Fruit fly (Drosophila melanogaster) whole organism: ENCODE measurements around the gene kin17.

ENCODE experiments used
- CG8478 ChIP-seq: fragments of >200 bp; optimal IDR thresholded peaks from 2 replicates; lab custom pipeline; 2018; ENCODE audit warnings: inconsistent platforms
- Dll ChIP-seq: fragments of >200 bp; optimal IDR thresholded peaks from 2 replicates; lab custom pipeline; 2017
- EcR ChIP-seq, 2 experiments: fragments of >200 bp; optimal IDR thresholded peaks; 2 replicates each; lab custom pipeline; 2017; ENCODE audit warnings: missing biosample characterization in 2 of 2, missing genetic modification characterization in 2 of 2, missing genetic modification reagents in 2 of 2
- pan ChIP-seq: fragments of >200 bp; optimal IDR thresholded peaks from 2 replicates; lab custom pipeline; 2017
- psq ChIP-seq: fragments of >200 bp; optimal IDR thresholded peaks from 2 replicates; lab custom pipeline; 2017
- usp ChIP-seq: fragments of >200 bp; optimal IDR thresholded peaks from 2 replicates; lab custom pipeline; 2017; ENCODE audit warnings: missing biosample characterization, missing genetic modification characterization, mixed read lengths

The kin17 gene

DNA sequence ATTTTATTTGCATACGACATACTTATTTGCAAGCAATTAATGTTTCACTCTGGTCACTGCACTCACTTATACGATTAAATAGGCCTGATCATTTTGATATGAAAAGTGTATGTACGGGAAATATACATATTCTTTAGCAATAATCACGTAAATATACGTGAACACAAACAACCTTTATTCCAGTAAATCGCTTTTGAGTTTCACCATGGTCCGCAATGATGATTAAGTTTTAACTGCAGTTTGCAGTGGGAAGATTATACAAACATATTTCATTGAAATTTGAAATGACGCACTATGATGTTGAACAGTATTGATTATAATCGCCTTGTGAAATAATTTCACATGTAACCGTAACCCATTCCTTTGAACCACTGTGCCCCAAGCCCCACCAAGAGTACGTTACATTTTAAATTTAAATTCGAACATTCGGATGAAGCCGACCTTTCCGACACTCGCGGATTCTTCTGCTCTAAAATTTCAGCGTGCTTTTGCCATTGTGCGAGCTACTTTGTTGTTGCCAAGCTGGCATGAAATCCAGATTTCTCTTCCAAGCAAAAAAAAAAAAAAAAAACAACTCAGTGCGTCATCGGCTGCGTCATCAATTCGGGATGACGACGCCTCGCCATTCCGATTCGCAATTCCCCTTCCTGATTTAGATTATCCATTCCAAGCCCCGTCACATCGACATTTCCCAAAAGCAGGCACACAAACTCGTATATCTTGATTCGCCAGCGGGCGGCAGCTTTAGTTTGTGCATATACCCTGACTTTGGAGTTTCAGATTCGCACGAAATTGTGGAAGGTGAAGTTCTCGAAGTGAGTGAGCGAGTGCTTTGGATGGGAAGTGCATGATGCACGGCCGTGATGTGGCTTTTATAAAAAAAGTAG is 47.1 kb downstream of the kin17 start:
- TF ChIP-seq pan (lab: Kevin White, UChicago) (no peak), psq (lab: Kevin White, UChicago) (no peak)

DNA sequence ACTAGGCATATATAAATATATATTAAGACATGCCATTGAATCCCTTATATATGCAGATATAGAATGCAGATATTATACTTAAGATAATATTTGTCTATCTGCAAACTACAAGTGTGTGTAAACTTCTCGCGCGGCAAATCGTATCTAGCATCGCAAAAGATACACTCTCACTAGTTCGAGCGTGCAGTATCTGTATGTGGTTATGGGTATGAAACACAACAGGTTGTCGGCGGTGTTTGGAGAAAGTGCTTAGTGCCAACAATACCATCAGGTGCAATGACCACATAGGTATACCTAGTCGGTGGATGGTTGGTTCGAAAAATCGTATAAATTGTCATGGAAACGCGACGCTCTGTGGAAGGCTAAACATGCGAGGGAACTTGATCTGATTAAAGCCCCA is 47.9 kb downstream of the kin17 start:
- TF ChIP-seq psq (lab: Kevin White, UChicago) (no peak), EcR (GFP tag; optimal IDR thresholded peaks at IDR 0.05; lab: Kevin White, UChicago) (peak in 1 of 2 experiments; percentile 35), CG8478 (no peak), usp (no peak), Dll (no peak), pan (lab: Kevin White, UChicago) (no peak)

DNA sequence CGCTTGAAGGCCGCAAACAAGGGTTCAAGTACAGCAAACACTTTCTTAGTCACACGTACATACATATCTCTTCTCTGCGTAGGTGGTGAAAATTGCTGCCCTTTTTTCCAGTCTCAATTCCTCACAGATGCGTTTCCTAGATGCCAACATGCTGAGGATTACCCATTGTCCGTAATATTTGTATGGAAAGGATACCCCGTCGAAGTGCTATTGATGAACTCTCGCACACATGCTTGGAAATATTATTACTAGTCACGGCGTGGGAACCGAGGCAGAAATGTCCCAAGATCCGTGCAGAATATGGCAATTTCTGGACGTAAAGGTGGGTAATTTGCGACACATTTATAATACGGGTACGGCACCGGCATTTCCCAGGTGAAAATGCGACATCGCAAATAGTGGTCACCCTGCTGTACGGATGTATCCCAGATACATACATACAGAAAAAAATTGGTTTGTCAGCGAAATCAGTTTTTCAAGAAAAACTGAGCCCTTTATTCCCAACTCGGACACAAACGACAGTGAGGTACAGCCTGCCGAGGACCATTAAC is 48.8 kb downstream of the kin17 start:
- TF ChIP-seq CG8478 (no peak), EcR (GFP tag; optimal IDR thresholded peaks at IDR 0.05; lab: Kevin White, UChicago) (no peak), Dll (no peak), usp (no peak), psq (lab: Kevin White, UChicago) (no peak), pan (lab: Kevin White, UChicago) (no peak)

DNA sequence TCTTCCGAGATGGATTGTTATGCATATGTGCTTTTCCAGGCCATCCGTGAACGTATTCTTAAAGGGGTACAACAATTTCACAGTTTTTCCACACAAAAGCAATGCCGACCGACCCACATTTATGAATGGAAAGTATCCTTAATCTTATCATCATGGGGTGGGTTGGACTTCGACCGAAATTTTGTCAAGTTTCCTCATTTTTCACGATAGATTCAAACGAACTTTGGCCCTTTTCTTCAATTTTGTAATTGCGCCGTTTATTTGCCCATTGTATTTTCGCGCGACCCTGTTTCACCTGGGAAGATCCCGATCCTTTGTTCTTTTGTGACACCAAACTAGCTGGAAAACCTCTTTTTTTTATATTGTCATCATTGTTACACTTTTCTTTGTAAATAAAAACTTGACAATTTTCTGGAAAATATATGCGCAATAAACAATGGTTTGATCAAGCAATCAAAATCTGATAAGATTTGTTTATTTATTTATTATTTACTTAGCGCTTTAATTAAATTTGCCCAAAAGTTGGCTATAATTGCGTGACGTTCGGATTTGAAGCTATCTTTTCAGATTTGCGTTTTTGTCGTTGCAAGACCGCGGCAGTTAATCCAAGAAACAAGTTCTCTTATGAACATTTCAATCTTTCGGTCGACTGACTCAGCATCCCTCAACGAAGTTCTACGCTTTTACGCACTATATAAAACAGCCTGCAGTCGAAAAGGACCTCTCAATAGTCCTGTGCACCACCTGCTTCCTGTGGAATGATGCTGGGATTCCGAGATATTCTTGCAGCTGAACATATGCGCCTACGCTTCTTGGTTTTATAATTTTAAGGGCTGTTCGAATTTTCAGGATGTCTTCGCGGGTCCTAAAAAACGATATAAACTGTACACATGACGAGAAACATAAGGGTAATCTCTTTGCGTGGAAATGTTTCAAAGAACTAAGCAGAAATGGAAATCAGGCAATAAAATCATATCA is 49.7 kb downstream of the kin17 start:
- no peak for TF ChIP-seq usp
- no peak for TF ChIP-seq CG8478
- no peak for TF ChIP-seq psq (lab: Kevin White, UChicago)
- no peak for TF ChIP-seq pan (lab: Kevin White, UChicago)
- TF ChIP-seq EcR (GFP tag; optimal IDR thresholded peaks at IDR 0.05; lab: Kevin White, UChicago), result no peak
- TF ChIP-seq Dll, result no peak
